Worm (Caenorhabditis elegans) whole organism, L2 larva: ENCODE data around the gene acs-10.

Experiments used
- F13H6.1 ChIP-seq: sonication (generic microtip); optimal IDR thresholded peaks from 2 replicates; lab custom pipeline; 2016; ENCODE audit warnings: missing genetic modification characterization, missing compliant biosample characterization
- ZK546.5 ChIP-seq: sonication (generic microtip); optimal IDR thresholded peaks from 2 replicates; lab custom pipeline; 2017; ENCODE audit warnings: missing biosample characterization, missing genetic modification characterization
- blmp-1 ChIP-seq: sonication (generic microtip); optimal IDR thresholded peaks from 2 replicates; lab custom pipeline; 2017; ENCODE audit warnings: missing genetic modification characterization, mild to moderate bottlenecking, missing compliant biosample characterization, antibody characterized with exemption, moderate library complexity; ENCODE audit not compliant: insufficient read depth
- ceh-16 ChIP-seq: fragments of 150-350 bp; optimal IDR thresholded peaks from 2 replicates; lab custom pipeline; 2014; ENCODE audit warnings: missing biosample characterization, missing genetic modification characterization
- ceh-82 ChIP-seq: fragments of 150-350 bp; optimal IDR thresholded peaks from 2 replicates; lab custom pipeline; 2014; ENCODE audit warnings: missing biosample characterization, missing genetic modification characterization
- crh-2 ChIP-seq: sonication (generic microtip); optimal IDR thresholded peaks from 2 replicates; lab custom pipeline; 2017; ENCODE audit warnings: missing biosample characterization, missing genetic modification characterization
- dmd-4 ChIP-seq: sonication (generic microtip); optimal IDR thresholded peaks from 2 replicates; lab custom pipeline; 2017; ENCODE audit warnings: missing biosample characterization, missing genetic modification characterization
- egl-27 ChIP-seq: sonication (generic microtip); optimal IDR thresholded peaks from 3 replicates; lab custom pipeline; 2017; ENCODE audit warnings: missing biosample characterization, missing genetic modification reagents, missing genetic modification characterization
- elt-3 ChIP-seq: sonication (generic microtip); optimal IDR thresholded peaks from 2 replicates; lab custom pipeline; 2017; ENCODE audit warnings: missing biosample characterization, missing genetic modification characterization
- fos-1 ChIP-seq: fragments of 150-350 bp; optimal IDR thresholded peaks from 2 replicates; lab custom pipeline; 2014; ENCODE audit warnings: missing biosample characterization, missing genetic modification characterization
- gmeb-1 ChIP-seq: fragments of 150-350 bp; optimal IDR thresholded peaks from 2 replicates; lab custom pipeline; 2014; ENCODE audit warnings: missing biosample characterization, missing genetic modification characterization
- lin-39 ChIP-seq: fragments of 150-350 bp; optimal IDR thresholded peaks from 2 replicates; lab custom pipeline; 2014; ENCODE audit warnings: missing biosample characterization, missing genetic modification reagents, missing genetic modification characterization
- lsy-2 ChIP-seq, 2 experiments: fragments of 150-350 bp in 1 of 2; sonication (generic microtip) in 1 of 2; optimal IDR thresholded peaks; 2 replicates each; lab custom pipeline; 2014 to 2017; ENCODE audit warnings: missing biosample characterization in 2 of 2, missing genetic modification characterization in 2 of 2
- mab-5 ChIP-seq: fragments of 150-350 bp; optimal IDR thresholded peaks from 2 replicates; lab custom pipeline; 2014; ENCODE audit warnings: missing biosample characterization, missing genetic modification characterization
- mdl-1 ChIP-seq, 2 experiments: fragments of 150-350 bp in 1 of 2; sonication (generic microtip) in 1 of 2; optimal IDR thresholded peaks; 2 replicates each; lab custom pipeline; 2017; ENCODE audit warnings: missing biosample characterization in 2 of 2, missing genetic modification characterization in 2 of 2
- nhr-12 ChIP-seq: fragments of 150-350 bp; optimal IDR thresholded peaks from 2 replicates; lab custom pipeline; 2014; ENCODE audit warnings: missing biosample characterization, missing genetic modification characterization
- nhr-129 ChIP-seq: fragments of 150-350 bp; optimal IDR thresholded peaks from 2 replicates; lab custom pipeline; 2014; ENCODE audit warnings: missing biosample characterization, missing genetic modification characterization
- nhr-237 ChIP-seq: fragments of 150-350 bp; optimal IDR thresholded peaks from 2 replicates; lab custom pipeline; 2014; ENCODE audit warnings: missing biosample characterization, missing genetic modification characterization
- nhr-25 ChIP-seq: fragments of 150-350 bp; sonication (generic microtip); optimal IDR thresholded peaks from 3 replicates; lab custom pipeline; 2014; ENCODE audit warnings: missing biosample characterization, missing genetic modification characterization
- nhr-77 ChIP-seq: fragments of 150-350 bp; optimal IDR thresholded peaks from 2 replicates; lab custom pipeline; 2014; ENCODE audit warnings: missing biosample characterization, missing genetic modification characterization
- sem-4 ChIP-seq: fragments of 150-350 bp; optimal IDR thresholded peaks from 2 replicates; lab custom pipeline; 2014; ENCODE audit warnings: missing biosample characterization, missing genetic modification reagents, missing genetic modification characterization
- sma-3 ChIP-seq: sonication (generic microtip); optimal IDR thresholded peaks from 2 replicates; lab custom pipeline; 2016; ENCODE audit warnings: missing genetic modification reagents, missing genetic modification characterization, missing compliant biosample characterization
- sma-9 ChIP-seq, 2 experiments: fragments of 150-350 bp in 1 of 2; sonication (generic microtip) in 1 of 2; optimal IDR thresholded peaks; 2 replicates each; lab custom pipeline; 2014 to 2016; ENCODE audit warnings: missing genetic modification characterization in 2 of 2, mild to moderate bottlenecking in 1 of 2, missing biosample characterization in 1 of 2, missing compliant biosample characterization in 1 of 2, missing genetic modification reagents in 1 of 2, moderate library complexity in 1 of 2
- snpc-4 ChIP-seq: fragments of 150-350 bp; optimal IDR thresholded peaks from 2 replicates; lab custom pipeline; 2014; ENCODE audit warnings: missing biosample characterization, missing genetic modification characterization
- unc-39 ChIP-seq: fragments of 150-350 bp; optimal IDR thresholded peaks from 2 replicates; lab custom pipeline; 2014; ENCODE audit warnings: missing biosample characterization, missing genetic modification characterization
- unc-62 ChIP-seq: fragments of 150-350 bp; optimal IDR thresholded peaks from 2 replicates; lab custom pipeline; 2014; ENCODE audit warnings: missing biosample characterization, missing genetic modification reagents, missing genetic modification characterization
- zag-1 ChIP-seq: fragments of 150-350 bp; optimal IDR thresholded peaks from 2 replicates; lab custom pipeline; 2014; ENCODE audit warnings: missing biosample characterization, missing genetic modification characterization
- ztf-1 ChIP-seq: fragments of 200-800 bp; sonication (Bioruptor generic); conservative IDR thresholded peaks from 2 replicates; pipeline ENCODE4 v1.3.6; 2022; ENCODE audit warnings: missing genetic modification characterization, missing compliant biosample characterization
- ztf-4 ChIP-seq: fragments of 150-350 bp; optimal IDR thresholded peaks from 2 replicates; lab custom pipeline; 2014; ENCODE audit warnings: missing biosample characterization, missing genetic modification characterization

Gene acs-10

DNA sequence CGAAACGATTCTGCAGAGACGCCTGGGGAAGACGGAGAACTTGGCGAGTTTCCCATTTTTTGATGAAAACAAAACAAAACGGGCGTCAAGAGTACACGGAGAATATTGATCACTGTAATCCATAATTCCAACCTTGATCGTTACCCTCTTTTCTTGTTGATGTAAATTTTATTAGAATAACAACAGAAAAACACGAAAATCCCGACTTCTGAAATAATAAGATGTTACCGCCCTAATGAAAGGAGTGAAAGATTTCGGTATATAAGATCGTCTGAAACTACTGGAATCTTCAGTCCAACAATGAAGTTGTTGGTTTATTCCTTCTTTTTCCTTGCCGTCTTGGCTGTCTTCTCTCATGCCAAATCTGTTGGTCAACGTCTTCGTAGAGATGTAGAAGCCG lies 42.3 kb upstream of the acs-10 start, which contains the start of gene D1086.9:
Gene D1086.9, plus strand, starts transcription at position 301 of the 400 bp plus-strand sequence.
- TF ChIP-seq crh-2 (tag; lab: Kevin White, UChicago) (no peak), lsy-2 (tag; optimal IDR thresholded peaks at IDR 0.05; lab: Kevin White, UChicago) (no peak), nhr-237 (no peak), nhr-129 (tag; lab: Kevin White, UChicago) (no peak), lin-39 (tag; lab: Kevin White, UChicago) (no peak), zag-1 (tag; lab: Kevin White, UChicago) (no peak), ceh-82 (tag; lab: Kevin White, UChicago) (no peak), blmp-1 (tag; lab: Kevin White, UChicago) (no peak), unc-39 (tag; lab: Kevin White, UChicago) (no peak), unc-62 (GFP tag; lab: Kevin White, UChicago) (no peak), ceh-16 (tag; lab: Kevin White, UChicago) (no peak), ztf-4 (tag; lab: Kevin White, UChicago) (no peak), egl-27 (tag; lab: Kevin White, UChicago) (no peak), ztf-1 (no peak), fos-1 (no peak), nhr-12 (tag; lab: Kevin White, UChicago) (no peak), dmd-4 (tag; lab: Kevin White, UChicago) (no peak)
- TF ChIP-seq, all 48 proteins: peak for 0

DNA sequence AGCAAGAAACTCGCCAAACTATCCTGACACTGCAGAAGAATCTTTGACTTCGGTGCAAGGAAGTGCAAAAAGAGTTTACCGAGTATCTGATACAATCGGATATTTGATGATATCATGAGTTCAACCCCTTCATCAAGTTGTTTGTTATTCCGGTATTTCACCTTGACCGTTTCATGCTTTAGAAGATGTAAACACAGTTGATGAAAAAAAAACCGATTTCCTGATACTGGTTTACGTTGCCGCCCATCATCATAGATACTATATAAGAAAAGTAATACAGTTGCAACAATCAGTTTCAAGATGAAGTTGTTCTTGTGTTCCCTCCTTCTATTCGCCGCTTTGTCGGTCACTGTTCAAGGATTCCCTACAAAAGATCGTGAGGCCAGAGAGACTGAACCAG lies 38.8 kb upstream of the acs-10 start, which contains the start of gene H39E23.3:
Gene H39E23.3, plus strand, starts transcription at position 301 of the 400 bp plus-strand sequence.
- TF ChIP-seq lin-39 (tag; lab: Kevin White, UChicago) (no peak), nhr-77 (tag; lab: Kevin White, UChicago) (no peak), elt-3 (no peak), ztf-4 (tag; lab: Kevin White, UChicago) (no peak), ceh-82 (tag; lab: Kevin White, UChicago) (no peak), mdl-1 (tag; optimal IDR thresholded peaks at IDR 0.05; lab: Kevin White, UChicago) (no peak), nhr-237 (no peak)

DNA sequence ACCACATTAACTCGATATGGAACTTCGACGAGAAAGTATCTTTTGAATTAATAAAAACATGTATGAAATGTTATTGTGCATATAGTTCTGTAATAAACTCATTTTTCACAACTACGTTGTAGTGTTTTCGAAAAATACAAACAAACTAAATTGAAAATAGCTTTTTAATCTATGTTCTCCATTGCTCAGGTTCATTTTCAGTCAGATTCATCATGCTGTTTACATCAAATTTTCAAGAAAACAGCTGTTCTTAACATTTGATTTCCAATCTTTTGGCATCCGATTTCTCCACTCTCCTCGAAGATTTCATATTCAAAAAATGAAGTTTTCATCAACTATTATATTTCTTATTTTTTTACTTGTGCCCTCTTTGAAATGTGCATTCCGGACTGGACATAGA lies 36.3 kb upstream of the acs-10 start, which contains the start of gene H39E23.2:
Gene H39E23.2, plus strand, starts transcription at position 301 of the 400 bp plus-strand sequence.
- TF ChIP-seq unc-39 (tag; lab: Kevin White, UChicago) = no peak
- no peak for TF ChIP-seq sma-9 (GFP tag; optimal IDR thresholded peaks at IDR 0.05; lab: Kevin White, UChicago)
- no peak for TF ChIP-seq sma-9 (tag; optimal IDR thresholded peaks at IDR 0.05; lab: Kevin White, UChicago)
- no peak for TF ChIP-seq snpc-4 (tag; lab: Kevin White, UChicago)
- TF ChIP-seq ZK546.5 (tag; lab: Kevin White, UChicago) = no peak
- TF ChIP-seq ceh-16 (tag; lab: Kevin White, UChicago) = no peak
- no peak for TF ChIP-seq egl-27 (tag; lab: Kevin White, UChicago)
- TF ChIP-seq ceh-82 (tag; lab: Kevin White, UChicago) = no peak
- TF ChIP-seq ztf-4 (tag; lab: Kevin White, UChicago) = no peak
- no peak for TF ChIP-seq unc-62 (GFP tag; lab: Kevin White, UChicago)
- TF ChIP-seq crh-2 (tag; lab: Kevin White, UChicago) = no peak
- no peak for TF ChIP-seq nhr-25
- no peak for TF ChIP-seq nhr-237
- no peak for TF ChIP-seq nhr-77 (tag; lab: Kevin White, UChicago)

DNA sequence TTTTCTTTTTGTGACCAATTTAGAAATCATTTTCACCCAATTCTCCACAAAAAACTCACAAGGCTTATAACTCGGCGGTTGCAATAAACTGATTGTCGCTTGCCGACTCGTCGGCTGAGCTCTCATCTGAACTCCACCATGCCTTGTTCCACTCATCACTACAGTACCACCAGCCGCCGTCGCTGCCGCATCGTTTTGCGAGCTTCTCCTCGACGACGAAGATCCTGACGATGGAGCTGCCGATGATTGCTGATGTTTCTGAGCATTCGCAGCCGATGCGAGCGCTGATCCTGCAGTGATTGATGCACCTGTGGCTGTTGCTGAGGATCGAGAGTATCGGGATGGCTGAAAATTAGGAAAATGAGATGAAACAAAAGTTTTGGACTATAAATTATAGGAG lies 25.6 kb upstream of the acs-10 start:
- TF ChIP-seq ceh-16 (tag; lab: Kevin White, UChicago) (no peak), dmd-4 (tag; lab: Kevin White, UChicago) (no peak), mdl-1 (tag; optimal IDR thresholded peaks at IDR 0.05; lab: Kevin White, UChicago) (no peak), gmeb-1 (tag; lab: Kevin White, UChicago) (no peak)

DNA sequence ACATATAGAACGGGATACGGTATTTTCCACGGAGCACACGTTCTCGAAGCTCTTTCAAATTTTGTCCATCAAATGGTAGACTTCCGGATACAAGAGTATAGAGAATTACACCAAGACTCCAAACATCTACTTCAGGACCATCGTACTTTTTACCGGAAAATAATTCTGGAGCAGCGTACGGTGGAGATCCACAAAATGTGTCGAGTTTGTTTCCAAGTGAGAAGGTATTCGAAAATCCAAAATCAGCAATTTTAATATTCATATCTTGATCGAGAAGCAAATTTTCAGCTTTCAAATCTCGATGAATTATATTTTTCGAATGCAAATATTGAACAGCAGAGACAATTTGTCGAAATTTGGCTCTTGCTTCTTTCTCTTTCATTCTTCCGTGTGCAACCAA lies 23.1 kb upstream of the acs-10 start:
- TF ChIP-seq egl-27 (tag; lab: Kevin White, UChicago) = no peak
- TF ChIP-seq F13H6.1 (tag; lab: Kevin White, UChicago) = no peak
- no peak for TF ChIP-seq ceh-82 (tag; lab: Kevin White, UChicago)
- no peak for TF ChIP-seq unc-39 (tag; lab: Kevin White, UChicago)
- no peak for TF ChIP-seq sem-4 (tag; lab: Kevin White, UChicago)
- TF ChIP-seq sma-3 (GFP tag; lab: Kevin White, UChicago) = no peak
- TF ChIP-seq fos-1 = no peak
- no peak for TF ChIP-seq blmp-1 (tag; lab: Kevin White, UChicago)
- TF ChIP-seq mab-5 (tag; lab: Kevin White, UChicago) = no peak
